Worm (Caenorhabditis elegans): Measurements from ENCODE around the gene F53B1.8.

DNA sequence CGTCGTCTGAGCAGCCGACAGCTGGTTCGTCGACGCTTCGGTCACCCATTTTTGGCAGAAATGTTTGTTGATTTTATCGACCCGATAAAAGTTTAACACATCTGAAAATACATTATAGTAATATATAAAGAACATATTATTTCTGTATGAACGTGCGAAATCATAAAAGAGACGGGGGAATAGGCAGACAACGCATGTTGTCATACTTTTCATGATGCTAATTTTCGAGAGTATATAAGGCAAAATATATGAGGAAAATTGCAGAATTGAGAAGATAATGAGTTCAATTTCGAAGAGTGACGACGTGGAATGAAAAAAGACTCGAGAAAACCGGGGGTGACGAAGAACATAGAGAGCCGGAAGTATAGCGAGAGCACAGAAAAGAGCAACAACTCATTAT, at the start of gene F53B1.8:
- no peak for TF ChIP-seq nhr-28 (tag; optimal IDR thresholded peaks at IDR 0.05)
- no peak for TF ChIP-seq ztf-4 (tag; optimal IDR thresholded peaks at IDR 0.05)
- no peak for TF ChIP-seq mdl-1 (tag; optimal IDR thresholded peaks at IDR 0.05)

Data from whole organism, L3 larva.